Fruit fly (Drosophila melanogaster) whole organism, embryonic: ENCODE measurements around the gene CG6790.

Experiments
- Atf6 ChIP-seq: fragments of 200-800 bp; sonication (Bioruptor generic); IDR thresholded peaks from 2 replicates; pipeline ENCODE4 v1.3.6; 2022; ENCODE audit warnings: missing biosample characterization, missing genetic modification characterization
- CG10209 ChIP-seq: fragments of 200-800 bp; sonication (Bioruptor generic); optimal IDR thresholded peaks from 3 replicates; lab custom pipeline; 2017; ENCODE audit warnings: missing biosample characterization, mild to moderate bottlenecking, missing genetic modification characterization, missing genetic modification reagents
- CG11085 ChIP-seq: fragments of 200-800 bp; sonication (Bioruptor generic); IDR thresholded peaks from 2 replicates; pipeline ENCODE4 v1.3.6; 2022; ENCODE audit warnings: missing biosample characterization, missing genetic modification characterization
- CG11456 ChIP-seq: fragments of 200-800 bp; sonication (Bioruptor generic); IDR thresholded peaks from 3 replicates; pipeline ENCODE4 v1.3.6; 2022; ENCODE audit warnings: missing biosample characterization, missing genetic modification characterization
- CG11696 ChIP-seq: fragments of 200-800 bp; sonication (Bioruptor generic); IDR thresholded peaks from 2 replicates; pipeline ENCODE4 v1.3.6; 2022; ENCODE audit warnings: missing biosample characterization, missing genetic modification characterization
- CG12391 ChIP-seq: fragments of 200-800 bp; sonication (Bioruptor generic); optimal IDR thresholded peaks from 3 replicates; lab custom pipeline; 2018; ENCODE audit warnings: missing biosample characterization, mild to moderate bottlenecking, missing genetic modification characterization, moderate library complexity
- CG15073 ChIP-seq: fragments of 200-800 bp; sonication (Bioruptor generic); optimal IDR thresholded peaks from 2 replicates; lab custom pipeline; 2016; ENCODE audit warnings: missing biosample characterization, missing genetic modification characterization
- CG15479 ChIP-seq: fragments of 200-800 bp; sonication (Bioruptor generic); optimal IDR thresholded peaks from 3 replicates; lab custom pipeline; 2019; ENCODE audit warnings: missing biosample characterization, mild to moderate bottlenecking, missing genetic modification characterization, moderate library complexity
- CG17359 ChIP-seq: fragments of 200-800 bp; sonication (Bioruptor generic); optimal IDR thresholded peaks from 3 replicates; lab custom pipeline; 2018; ENCODE audit warnings: missing biosample characterization, mild to moderate bottlenecking, missing genetic modification characterization, moderate library complexity
- CG34376 ChIP-seq: fragments of 200-800 bp; sonication (Bioruptor generic); optimal IDR thresholded peaks from 2 replicates; lab custom pipeline; 2018; ENCODE audit warnings: missing biosample characterization, mild to moderate bottlenecking, missing genetic modification characterization
- CG5953 ChIP-seq: fragments of 200-800 bp; sonication (Bioruptor generic); IDR thresholded peaks from 2 replicates; pipeline ENCODE4 v1.3.6; 2022; ENCODE audit warnings: missing biosample characterization, missing genetic modification characterization
- CG7556 ChIP-seq: fragments of 200-800 bp; sonication (Bioruptor generic); optimal IDR thresholded peaks from 2 replicates; lab custom pipeline; 2017; ENCODE audit warnings: missing biosample characterization, mild to moderate bottlenecking, missing genetic modification characterization
- CG8089 ChIP-seq: fragments of 200-800 bp; sonication (Bioruptor generic); optimal IDR thresholded peaks from 3 replicates; lab custom pipeline; 2016; ENCODE audit warnings: missing biosample characterization, missing genetic modification characterization
- CG8765 ChIP-seq: fragments of 200-800 bp; sonication (Bioruptor generic); IDR thresholded peaks from 2 replicates; pipeline ENCODE4 v1.3.6; 2022; ENCODE audit warnings: missing biosample characterization, missing genetic modification characterization
- CG8924 ChIP-seq: fragments of 200-800 bp; optimal IDR thresholded peaks from 3 replicates; lab custom pipeline; 2019; ENCODE audit warnings: missing biosample characterization, mild to moderate bottlenecking, missing genetic modification characterization, moderate library complexity
- CG9437 ChIP-seq: fragments of 200-800 bp; sonication (Bioruptor generic); optimal IDR thresholded peaks from 2 replicates; lab custom pipeline; 2018; ENCODE audit warnings: missing biosample characterization, mild to moderate bottlenecking, missing genetic modification characterization
- CG9876 ChIP-seq: fragments of 200-800 bp; sonication (Bioruptor generic); optimal IDR thresholded peaks from 2 replicates; lab custom pipeline; 2016; ENCODE audit warnings: missing biosample characterization, missing genetic modification characterization
- HLH3B ChIP-seq: fragments of 200-800 bp; sonication (Bioruptor generic); IDR thresholded peaks from 2 replicates; pipeline ENCODE4 v1.3.6; 2022; ENCODE audit warnings: missing biosample characterization, missing genetic modification characterization
- Hand ChIP-seq: fragments of 200-800 bp; sonication (Bioruptor generic); optimal IDR thresholded peaks from 2 replicates; lab custom pipeline; 2017; ENCODE audit warnings: mild to moderate bottlenecking, missing biosample characterization, missing genetic modification reagents, missing genetic modification characterization
- HmgD ChIP-seq: fragments of 200-800 bp; sonication (Bioruptor generic); optimal IDR thresholded peaks from 3 replicates; lab custom pipeline; 2016; ENCODE audit warnings: missing biosample characterization, missing genetic modification characterization
- Hmx ChIP-seq: fragments of 200-800 bp; sonication (Bioruptor generic); optimal IDR thresholded peaks from 2 replicates; lab custom pipeline; 2016; ENCODE audit warnings: missing biosample characterization, missing genetic modification characterization
- Kr ChIP-seq: fragments of 200-800 bp; sonication (Bioruptor generic); optimal IDR thresholded peaks from 2 replicates; lab custom pipeline; 2017; ENCODE audit warnings: missing biosample characterization, mild to moderate bottlenecking, missing genetic modification characterization
- Mad ChIP-seq: fragments of 200-800 bp; sonication (Bioruptor generic); optimal IDR thresholded peaks from 2 replicates; lab custom pipeline; 2016; ENCODE audit warnings: missing biosample characterization, missing genetic modification characterization
- Myb ChIP-seq: fragments of 200-800 bp; sonication (Bioruptor generic); optimal IDR thresholded peaks from 2 replicates; lab custom pipeline; 2016; ENCODE audit warnings: missing biosample characterization, missing genetic modification characterization
- NfI ChIP-seq: fragments of 200-800 bp; sonication (Bioruptor generic); optimal IDR thresholded peaks from 3 replicates; lab custom pipeline; 2018; ENCODE audit warnings: missing biosample characterization, mild to moderate bottlenecking, missing genetic modification characterization, moderate library complexity
- Pdp1 ChIP-seq, 2 experiments: fragments of 200-800 bp; sonication (Bioruptor generic); optimal IDR thresholded peaks; 3 replicates each; lab custom pipeline; 2016; ENCODE audit warnings: missing biosample characterization in 2 of 2, missing genetic modification characterization in 2 of 2, mild to moderate bottlenecking in 1 of 2, moderate library complexity in 1 of 2
- Six4 ChIP-seq: fragments of 200-800 bp; sonication (Bioruptor generic); optimal IDR thresholded peaks from 2 replicates; lab custom pipeline; 2016; ENCODE audit warnings: missing biosample characterization, missing genetic modification characterization
- ash1 ChIP-seq: fragments of 200-800 bp; sonication (Bioruptor generic); optimal IDR thresholded peaks from 2 replicates; lab custom pipeline; 2018; ENCODE audit warnings: missing biosample characterization, mild to moderate bottlenecking, missing genetic modification characterization
- az2 ChIP-seq: fragments of 200-800 bp; sonication (Bioruptor generic); optimal IDR thresholded peaks from 3 replicates; lab custom pipeline; 2016; ENCODE audit warnings: missing biosample characterization, missing genetic modification characterization
- cato ChIP-seq: fragments of 200-800 bp; sonication (Bioruptor generic); optimal IDR thresholded peaks from 2 replicates; lab custom pipeline; 2016; ENCODE audit warnings: missing biosample characterization, missing genetic modification characterization, borderline replicate concordance
- chn ChIP-seq: fragments of 200-800 bp; sonication (Bioruptor generic); optimal IDR thresholded peaks from 2 replicates; lab custom pipeline; 2016; ENCODE audit warnings: missing biosample characterization, missing genetic modification characterization
- crc ChIP-seq: fragments of 200-800 bp; sonication (Bioruptor generic); optimal IDR thresholded peaks from 2 replicates; lab custom pipeline; 2016; ENCODE audit warnings: missing biosample characterization, missing genetic modification characterization
- crp ChIP-seq, 2 experiments: fragments of 200-800 bp; sonication (Bioruptor generic); optimal IDR thresholded peaks; 2 replicates in 1 of 2; 3 replicates in 1 of 2; lab custom pipeline; 2017; ENCODE audit warnings: missing biosample characterization in 2 of 2, missing genetic modification characterization in 2 of 2, mild to moderate bottlenecking in 1 of 2, moderate library complexity in 1 of 2
- emc ChIP-seq: fragments of 200-800 bp; sonication (Bioruptor generic); optimal IDR thresholded peaks from 2 replicates; lab custom pipeline; 2016; ENCODE audit warnings: missing biosample characterization, missing genetic modification characterization
- ewg ChIP-seq: fragments of 200-800 bp; sonication (Bioruptor generic); optimal IDR thresholded peaks from 3 replicates; lab custom pipeline; 2017; ENCODE audit warnings: mild to moderate bottlenecking, missing biosample characterization, missing genetic modification reagents, missing genetic modification characterization
- fd3F ChIP-seq: fragments of 200-800 bp; sonication (Bioruptor generic); optimal IDR thresholded peaks from 2 replicates; lab custom pipeline; 2018; ENCODE audit warnings: missing biosample characterization, mild to moderate bottlenecking, missing genetic modification characterization, moderate library complexity
- gem ChIP-seq: fragments of 200-800 bp; sonication (Bioruptor generic); optimal IDR thresholded peaks from 2 replicates; lab custom pipeline; 2019; ENCODE audit warnings: missing biosample characterization, mild to moderate bottlenecking, missing genetic modification characterization, moderate library complexity
- jumu ChIP-seq: fragments of 200-800 bp; sonication (Bioruptor generic); optimal IDR thresholded peaks from 3 replicates; lab custom pipeline; 2016; ENCODE audit warnings: missing biosample characterization, missing genetic modification characterization
- lov ChIP-seq, 2 experiments: fragments of 200-800 bp in 1 of 2; fragments of >200 bp in 1 of 2; sonication (Bioruptor generic) in 1 of 2; IDR thresholded peaks in 1 of 2; optimal IDR thresholded peaks in 1 of 2; 2 replicates in 1 of 2; 3 replicates in 1 of 2; pipeline versions ENCODE4 v1.3.6 to Lab custom; 2017 to 2022; ENCODE audit warnings: missing biosample characterization in 1 of 2, missing genetic modification characterization in 1 of 2
- pfk ChIP-seq: fragments of 200-800 bp; sonication (Bioruptor generic); optimal IDR thresholded peaks from 2 replicates; lab custom pipeline; 2018; ENCODE audit warnings: missing biosample characterization, mild to moderate bottlenecking, missing genetic modification characterization, moderate library complexity
- pita ChIP-seq: fragments of 200-800 bp; sonication (Bioruptor generic); optimal IDR thresholded peaks from 2 replicates; lab custom pipeline; 2017; ENCODE audit warnings: missing biosample characterization, mild to moderate bottlenecking, missing genetic modification characterization
- pros ChIP-seq: fragments of 200-800 bp; sonication (Bioruptor generic); optimal IDR thresholded peaks from 3 replicates; lab custom pipeline; 2019; ENCODE audit warnings: missing biosample characterization, mild to moderate bottlenecking, missing genetic modification characterization, moderate library complexity
- sens ChIP-seq: fragments of 200-800 bp; sonication (Bioruptor generic); peaks from one replicate; lab custom pipeline; 2016; ENCODE audit warnings: missing biosample characterization, missing genetic modification characterization
- seq ChIP-seq: fragments of 200-800 bp; sonication (Bioruptor generic); IDR thresholded peaks from 2 replicates; pipeline ENCODE4 v1.3.6; 2022; ENCODE audit warnings: missing biosample characterization, missing genetic modification characterization
- slou ChIP-seq: fragments of 200-800 bp; sonication (Bioruptor generic); optimal IDR thresholded peaks from 3 replicates; lab custom pipeline; 2016; ENCODE audit warnings: missing biosample characterization, missing genetic modification characterization
- sna ChIP-seq: fragments of 200-800 bp; sonication (Bioruptor generic); IDR thresholded peaks from 2 replicates; pipeline ENCODE4 v1.3.6; 2022; ENCODE audit warnings: missing biosample characterization, missing genetic modification characterization; ENCODE audit not compliant: partially characterized antibody
- tin ChIP-seq: fragments of 200-800 bp; sonication (Bioruptor generic); optimal IDR thresholded peaks from 3 replicates; lab custom pipeline; 2016; ENCODE audit warnings: missing biosample characterization, missing genetic modification characterization
- ttk ChIP-seq: fragments of 200-800 bp; sonication (Bioruptor generic); IDR thresholded peaks from 2 replicates; pipeline ENCODE4 v2.1.2; 2022; ENCODE audit warnings: missing biosample characterization, missing genetic modification characterization
- twi ChIP-seq: fragments of 200-800 bp; optimal IDR thresholded peaks from 2 replicates; lab custom pipeline; 2019; ENCODE audit warnings: missing biosample characterization, mild to moderate bottlenecking, missing genetic modification characterization, moderate library complexity

Gene CG6790

dm6 chr3R:11566769-11567570, 11.6 kb downstream of the CG6790 start, which contains the start of the genes fabp and sea (continued):
- TF ChIP-seq CG8765 (GFP tag; lab: Robert Waterston, UW), result no peak
- TF ChIP-seq sna (GFP tag; lab: Robert Waterston, UW), result 0 out of 2 replicates have a peak, but pooled peaks have one; percentile 32
- no peak for TF ChIP-seq ash1
- no peak for TF ChIP-seq gem (tag; lab: Kevin White, UChicago)
- no peak for TF ChIP-seq CG11085
- TF ChIP-seq CG15479 (GFP tag; lab: Kevin White, UChicago), result no peak
- TF ChIP-seq Hand, result no peak
- no peak for TF ChIP-seq CG9437 (GFP tag; lab: Kevin White, UChicago)
- no peak for TF ChIP-seq Six4 (GFP tag; lab: Kevin White, UChicago)
- no peak for TF ChIP-seq CG11696 (GFP tag; lab: Robert Waterston, UW)
- no peak for TF ChIP-seq CG15073
- no peak for TF ChIP-seq Myb (GFP tag; lab: Kevin White, UChicago)
- TF ChIP-seq Mad (GFP tag; lab: Kevin White, UChicago), result no peak
- TF ChIP-seq slou (GFP tag; lab: Kevin White, UChicago), result no peak
- no peak for TF ChIP-seq fd3F
- no peak for TF ChIP-seq Hmx (GFP tag; lab: Kevin White, UChicago)
- TF ChIP-seq CG17359 (tag; lab: Kevin White, UChicago), result no peak
- no peak for TF ChIP-seq CG11456 (GFP tag; lab: Robert Waterston, UW)
- TF ChIP-seq Atf6 (GFP tag; lab: Robert Waterston, UW), result no peak
- TF ChIP-seq pfk, result peak; percentile 5
- TF ChIP-seq lov (optimal IDR thresholded peaks at IDR 0.05; lab: Kevin White, UChicago), result no peak
- TF ChIP-seq lov (GFP tag; IDR thresholded peaks at IDR 0.05; lab: Robert Waterston, UW), result no peak
- no peak for TF ChIP-seq az2
- TF ChIP-seq pros (GFP tag; lab: Kevin White, UChicago), result no peak
- TF ChIP-seq CG8089 (GFP tag; lab: Kevin White, UChicago), result no peak
- TF ChIP-seq crc (GFP tag; lab: Kevin White, UChicago), result no peak
- TF ChIP-seq CG7556 (GFP tag; lab: Kevin White, UChicago), result no peak
- no peak for TF ChIP-seq twi
- no peak for TF ChIP-seq chn
- TF ChIP-seq Kr, result no peak
- TF ChIP-seq cato (GFP tag; lab: Kevin White, UChicago), result no peak
- TF ChIP-seq CG12391 (tag; lab: Kevin White, UChicago), result no peak
- TF ChIP-seq pita, result no peak
- no peak for TF ChIP-seq sens (GFP tag; lab: Kevin White, UChicago)
- TF ChIP-seq CG34376, result peak; percentile 77
- TF ChIP-seq CG10209, result no peak
- TF ChIP-seq CG8924 (tag; lab: Kevin White, UChicago), result no peak
- TF ChIP-seq Pdp1 (GFP tag; optimal IDR thresholded peaks at IDR 0.05; lab: Kevin White, UChicago), result peak in 1 of 2 experiments; percentile 44
- TF ChIP-seq NfI (GFP tag; lab: Kevin White, UChicago), result no peak
- no peak for TF ChIP-seq emc (GFP tag; lab: Kevin White, UChicago)
- TF ChIP-seq CG9876, result no peak
- TF ChIP-seq ttk, result no peak
- no peak for TF ChIP-seq jumu (GFP tag; lab: Kevin White, UChicago)
- no peak for TF ChIP-seq CG5953 (GFP tag; lab: Robert Waterston, UW)
- TF ChIP-seq crp (GFP tag; optimal IDR thresholded peaks at IDR 0.05; lab: Kevin White, UChicago), result no peak
- no peak for TF ChIP-seq HmgD (GFP tag; lab: Kevin White, UChicago)
- TF ChIP-seq seq, result no peak
- TF ChIP-seq tin (GFP tag; lab: Kevin White, UChicago), result no peak
- no peak for TF ChIP-seq ewg (GFP tag; lab: Kevin White, UChicago)
- no peak for TF ChIP-seq HLH3B (GFP tag; lab: Robert Waterston, UW)
